Fruit fly (Drosophila melanogaster) whole organism, embryonic: ENCODE measurements around the gene Ctu2.

ENCODE experiments used
- Atf6 ChIP-seq: fragments of 200-800 bp; sonication (Bioruptor generic); IDR thresholded peaks from 2 replicates; pipeline ENCODE4 v1.3.6; 2022; ENCODE audit warnings: missing biosample characterization, missing genetic modification characterization
- Bdp1 ChIP-seq: fragments of 200-800 bp; sonication (Bioruptor generic); optimal IDR thresholded peaks from 3 replicates; lab custom pipeline; 2016; ENCODE audit warnings: missing biosample characterization, missing genetic modification characterization
- C15 ChIP-seq: fragments of 200-800 bp; sonication (Bioruptor generic); IDR thresholded peaks from 3 replicates; pipeline ENCODE4 v1.3.6; 2022; ENCODE audit warnings: missing biosample characterization, missing genetic modification characterization
- CG10654 ChIP-seq: fragments of 200-800 bp; sonication (Bioruptor generic); optimal IDR thresholded peaks from 2 replicates; lab custom pipeline; 2016; ENCODE audit warnings: missing biosample characterization, missing genetic modification characterization
- CG10959 ChIP-seq: fragments of 200-800 bp; sonication (Bioruptor generic); IDR thresholded peaks from 2 replicates; pipeline ENCODE4 v1.3.6; 2022; ENCODE audit warnings: missing biosample characterization, missing genetic modification characterization
- CG11247 ChIP-seq: fragments of 200-800 bp; sonication (Bioruptor generic); IDR thresholded peaks from 2 replicates; pipeline ENCODE4 v1.3.6; 2022; ENCODE audit warnings: missing biosample characterization, missing genetic modification characterization
- CG12219 ChIP-seq: fragments of 200-800 bp; sonication (Bioruptor generic); optimal IDR thresholded peaks from 3 replicates; lab custom pipeline; 2018; ENCODE audit warnings: missing biosample characterization, mild to moderate bottlenecking, missing genetic modification characterization
- CG13287 ChIP-seq: fragments of 200-800 bp; sonication (Bioruptor generic); IDR thresholded peaks from 2 replicates; pipeline ENCODE4 v1.3.6; 2022; ENCODE audit warnings: missing biosample characterization, missing genetic modification characterization; ENCODE audit not compliant: partially characterized antibody
- CG14050 ChIP-seq: fragments of 200-800 bp; sonication (Bioruptor generic); IDR thresholded peaks from 3 replicates; pipeline ENCODE4 v1.3.6; 2022; ENCODE audit warnings: missing biosample characterization, missing genetic modification characterization
- CG17802 ChIP-seq: fragments of 200-800 bp; sonication (Bioruptor generic); optimal IDR thresholded peaks from 2 replicates; lab custom pipeline; 2018; ENCODE audit warnings: missing biosample characterization, mild to moderate bottlenecking, missing genetic modification characterization, moderate library complexity
- CG18262 ChIP-seq: fragments of 200-800 bp; optimal IDR thresholded peaks from 3 replicates; lab custom pipeline; 2019; ENCODE audit warnings: missing biosample characterization, mild to moderate bottlenecking, missing genetic modification characterization, moderate library complexity
- CG2129 ChIP-seq: fragments of 200-800 bp; sonication (Bioruptor generic); IDR thresholded peaks from 2 replicates; pipeline ENCODE4 v1.3.6; 2022; ENCODE audit warnings: missing biosample characterization, missing genetic modification characterization; ENCODE audit not compliant: partially characterized antibody
- CG2202 ChIP-seq: fragments of 200-800 bp; sonication (Bioruptor generic); optimal IDR thresholded peaks from 2 replicates; lab custom pipeline; 2018; ENCODE audit warnings: missing biosample characterization, mild to moderate bottlenecking, missing genetic modification characterization
- CG3065 ChIP-seq: fragments of 200-800 bp; sonication (Bioruptor generic); optimal IDR thresholded peaks from 2 replicates; lab custom pipeline; 2016; ENCODE audit warnings: missing biosample characterization, missing genetic modification characterization
- CG31441 ChIP-seq: fragments of 200-800 bp; sonication (Bioruptor generic); IDR thresholded peaks from 2 replicates; pipeline ENCODE4 v1.3.6; 2022; ENCODE audit warnings: missing biosample characterization, missing genetic modification characterization
- CG33557 ChIP-seq: fragments of 200-800 bp; sonication (Bioruptor generic); optimal IDR thresholded peaks from 2 replicates; lab custom pipeline; 2019; ENCODE audit warnings: missing biosample characterization, mild to moderate bottlenecking, missing genetic modification characterization, moderate library complexity
- CG4328 ChIP-seq: fragments of 200-800 bp; sonication (Bioruptor generic); optimal IDR thresholded peaks from 3 replicates; lab custom pipeline; 2017; ENCODE audit warnings: missing biosample characterization, missing genetic modification reagents, missing genetic modification characterization
- CG4707 ChIP-seq: fragments of 200-800 bp; sonication (Bioruptor generic); optimal IDR thresholded peaks from 2 replicates; lab custom pipeline; 2018; ENCODE audit warnings: missing biosample characterization, mild to moderate bottlenecking, missing genetic modification characterization, moderate library complexity
- CG5953 ChIP-seq: fragments of 200-800 bp; sonication (Bioruptor generic); IDR thresholded peaks from 2 replicates; pipeline ENCODE4 v1.3.6; 2022; ENCODE audit warnings: missing biosample characterization, missing genetic modification characterization
- CG6175 ChIP-seq: fragments of 200-800 bp; sonication (Bioruptor generic); IDR thresholded peaks from 3 replicates; pipeline ENCODE4 v1.3.6; 2022; ENCODE audit warnings: missing biosample characterization, missing genetic modification characterization
- CG8478 ChIP-seq: fragments of >200 bp; optimal IDR thresholded peaks from 2 replicates; lab custom pipeline; 2018
- CG8924 ChIP-seq: fragments of 200-800 bp; optimal IDR thresholded peaks from 3 replicates; lab custom pipeline; 2019; ENCODE audit warnings: missing biosample characterization, mild to moderate bottlenecking, missing genetic modification characterization, moderate library complexity
- D19A ChIP-seq: fragments of 200-800 bp; optimal IDR thresholded peaks from 3 replicates; lab custom pipeline; 2019; ENCODE audit warnings: missing biosample characterization, mild to moderate bottlenecking, missing genetic modification characterization, moderate library complexity
- Fer1 ChIP-seq: fragments of 200-800 bp; sonication (Bioruptor generic); optimal IDR thresholded peaks from 2 replicates; lab custom pipeline; 2017; ENCODE audit warnings: missing biosample characterization, mild to moderate bottlenecking, missing genetic modification characterization
- GATAe ChIP-seq: fragments of 200-800 bp; sonication (Bioruptor generic); conservative IDR thresholded peaks from 2 replicates; pipeline ENCODE4 v1.3.6; 2022; ENCODE audit warnings: missing biosample characterization, missing genetic modification characterization
- HLH54F ChIP-seq: fragments of 200-800 bp; sonication (Bioruptor generic); optimal IDR thresholded peaks from 3 replicates; lab custom pipeline; 2016; ENCODE audit warnings: missing biosample characterization, missing genetic modification characterization
- Hr39 ChIP-seq: fragments of >200 bp; optimal IDR thresholded peaks from 2 replicates; lab custom pipeline; 2017
- Hr51 ChIP-seq, 2 experiments: fragments of 200-800 bp; sonication (Bioruptor generic); optimal IDR thresholded peaks; 2 replicates in 1 of 2; 3 replicates in 1 of 2; lab custom pipeline; 2016 to 2018; ENCODE audit warnings: missing biosample characterization in 2 of 2, missing genetic modification characterization in 2 of 2, mild to moderate bottlenecking in 1 of 2, moderate library complexity in 1 of 2
- NFAT ChIP-seq: fragments of 200-800 bp; sonication (Bioruptor generic); IDR thresholded peaks from 2 replicates; pipeline ENCODE4 v1.3.6; 2022; ENCODE audit warnings: missing biosample characterization, missing genetic modification characterization
- NK7.1 ChIP-seq: fragments of 200-800 bp; sonication (Bioruptor generic); optimal IDR thresholded peaks from 3 replicates; lab custom pipeline; 2016; ENCODE audit warnings: missing biosample characterization, missing genetic modification characterization
- Nf-YB ChIP-seq: fragments of 200-800 bp; sonication (Bioruptor generic); optimal IDR thresholded peaks from 3 replicates; lab custom pipeline; 2019; ENCODE audit warnings: missing biosample characterization, mild to moderate bottlenecking, missing genetic modification characterization, moderate library complexity
- Pdp1 ChIP-seq, 2 experiments: fragments of 200-800 bp; sonication (Bioruptor generic); optimal IDR thresholded peaks; 3 replicates each; lab custom pipeline; 2016; ENCODE audit warnings: missing biosample characterization in 2 of 2, missing genetic modification characterization in 2 of 2, mild to moderate bottlenecking in 1 of 2, moderate library complexity in 1 of 2
- Ptx1 ChIP-seq: fragments of 200-800 bp; sonication (Bioruptor generic); IDR thresholded peaks from 2 replicates; pipeline ENCODE4 v1.3.6; 2022; ENCODE audit warnings: missing biosample characterization, missing genetic modification characterization
- Rx ChIP-seq: fragments of 200-800 bp; sonication (Bioruptor generic); IDR thresholded peaks from 2 replicates; pipeline ENCODE4 v1.3.6; 2022; ENCODE audit warnings: missing biosample characterization, missing genetic modification characterization
- amos ChIP-seq: fragments of 200-800 bp; sonication (Bioruptor generic); IDR thresholded peaks from 2 replicates; pipeline ENCODE4 v1.3.6; 2022; ENCODE audit warnings: missing biosample characterization, missing genetic modification characterization; ENCODE audit not compliant: partially characterized antibody
- btn ChIP-seq: fragments of 200-800 bp; sonication (Bioruptor generic); optimal IDR thresholded peaks from 2 replicates; lab custom pipeline; 2016; ENCODE audit warnings: missing biosample characterization, missing genetic modification characterization
- caup ChIP-seq: fragments of 200-800 bp; sonication (Bioruptor generic); optimal IDR thresholded peaks from 3 replicates; lab custom pipeline; 2017; ENCODE audit warnings: missing biosample characterization, mild to moderate bottlenecking, missing genetic modification characterization, moderate library complexity; ENCODE audit not compliant: severe bottlenecking
- crp ChIP-seq, 2 experiments: fragments of 200-800 bp; sonication (Bioruptor generic); optimal IDR thresholded peaks; 2 replicates in 1 of 2; 3 replicates in 1 of 2; lab custom pipeline; 2017; ENCODE audit warnings: missing biosample characterization in 2 of 2, missing genetic modification characterization in 2 of 2, mild to moderate bottlenecking in 1 of 2, moderate library complexity in 1 of 2
- danr ChIP-seq: fragments of 200-800 bp; sonication (Bioruptor generic); IDR thresholded peaks from 2 replicates; pipeline ENCODE4 v1.3.6; 2022; ENCODE audit warnings: missing biosample characterization, missing genetic modification characterization
- grn ChIP-seq: fragments of 200-800 bp; sonication (Bioruptor generic); optimal IDR thresholded peaks from 3 replicates; lab custom pipeline; 2017; ENCODE audit warnings: missing biosample characterization, missing genetic modification characterization
- gro ChIP-seq: fragments of 200-800 bp; sonication (Bioruptor generic); optimal IDR thresholded peaks from 2 replicates; lab custom pipeline; 2016; ENCODE audit warnings: missing biosample characterization, missing genetic modification characterization
- gt ChIP-seq: fragments of 200-800 bp; sonication (Bioruptor generic); IDR thresholded peaks from 2 replicates; pipeline ENCODE4 v1.3.6; 2022; ENCODE audit warnings: missing biosample characterization, missing genetic modification characterization
- hbn ChIP-seq: fragments of 200-800 bp; sonication (Bioruptor generic); IDR thresholded peaks from 2 replicates; pipeline ENCODE4 v1.3.6; 2022; ENCODE audit warnings: missing biosample characterization, missing genetic modification characterization; ENCODE audit not compliant: partially characterized antibody
- insv ChIP-seq, 2 experiments: fragments of 200-800 bp; sonication (Bioruptor generic); optimal IDR thresholded peaks; 3 replicates each; lab custom pipeline; 2016 to 2018; ENCODE audit warnings: missing biosample characterization in 2 of 2, missing genetic modification characterization in 2 of 2
- kay ChIP-seq: fragments of 200-800 bp; sonication (Bioruptor generic); optimal IDR thresholded peaks from 2 replicates; lab custom pipeline; 2016; ENCODE audit warnings: missing biosample characterization, missing genetic modification characterization
- lab ChIP-seq: fragments of 200-800 bp; sonication (Bioruptor generic); optimal IDR thresholded peaks from 3 replicates; lab custom pipeline; 2017; ENCODE audit warnings: missing biosample characterization, missing genetic modification characterization, mild to moderate bottlenecking, moderate library complexity, missing genetic modification reagents
- otp ChIP-seq: fragments of 200-800 bp; sonication (Bioruptor generic); IDR thresholded peaks from 3 replicates; pipeline ENCODE4, ENCODE4 v1.3.6; 2022; ENCODE audit warnings: missing biosample characterization, missing genetic modification characterization
- row ChIP-seq: fragments of 200-800 bp; sonication (Bioruptor generic); IDR thresholded peaks from 3 replicates; pipeline ENCODE4 v1.3.6; 2022; ENCODE audit warnings: missing biosample characterization, missing genetic modification characterization
- salm ChIP-seq: fragments of 200-800 bp; sonication (Bioruptor generic); optimal IDR thresholded peaks from 2 replicates; lab custom pipeline; 2018; ENCODE audit warnings: missing biosample characterization, mild to moderate bottlenecking, missing genetic modification characterization
- slou ChIP-seq: fragments of 200-800 bp; sonication (Bioruptor generic); optimal IDR thresholded peaks from 3 replicates; lab custom pipeline; 2016; ENCODE audit warnings: missing biosample characterization, missing genetic modification characterization
- tgo ChIP-seq: fragments of 200-800 bp; sonication (Bioruptor generic); IDR thresholded peaks from 3 replicates; pipeline ENCODE4 v1.3.6; 2022; ENCODE audit warnings: missing biosample characterization, missing genetic modification characterization
- zen ChIP-seq: fragments of 200-800 bp; sonication (Bioruptor generic); optimal IDR thresholded peaks from 3 replicates; lab custom pipeline; 2018; ENCODE audit warnings: missing biosample characterization, mild to moderate bottlenecking, missing genetic modification characterization, moderate library complexity

The Ctu2 gene

DNA sequence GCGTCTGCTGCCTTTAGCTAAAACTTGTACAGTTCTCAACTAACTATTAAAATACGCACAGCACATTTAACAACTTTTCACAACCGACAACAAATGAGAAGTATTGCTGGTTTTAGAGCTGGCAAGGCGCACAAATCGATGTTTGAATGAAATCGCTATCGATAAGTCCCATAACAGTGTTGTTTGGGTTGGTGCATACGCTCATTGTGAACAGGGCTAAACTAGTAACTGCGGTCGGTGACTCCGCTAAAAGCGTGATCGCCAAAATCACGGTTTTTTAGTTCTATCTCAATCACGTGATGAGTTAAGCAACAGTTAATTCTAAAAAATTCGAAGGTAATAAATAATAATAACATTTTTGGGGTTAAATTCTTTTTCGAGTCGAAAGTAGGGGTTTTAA lies 39.7 kb downstream of the Ctu2 start, which contains the start of gene Top2 (continued):
- peak; percentile 92 for TF ChIP-seq CG13287 (GFP tag; lab: Robert Waterston, UW)
- peak in 1 of 2 experiments; percentile 53 for TF ChIP-seq insv (GFP tag; optimal IDR thresholded peaks at IDR 0.05; lab: Kevin White, UChicago)
- no peak for TF ChIP-seq danr (GFP tag; lab: Robert Waterston, UW)
- TF ChIP-seq row: peak; percentile 81
- no peak for TF ChIP-seq C15 (GFP tag; lab: Robert Waterston, UW)
- no peak for TF ChIP-seq CG8478 (lab: Kevin White, UChicago)
- TF ChIP-seq gt (GFP tag; lab: Robert Waterston, UW): no peak
- TF ChIP-seq grn (GFP tag; lab: Kevin White, UChicago): no peak
- peak; percentile 17 for TF ChIP-seq caup
- no peak for TF ChIP-seq CG12219 (GFP tag; lab: Kevin White, UChicago)
- TF ChIP-seq gro (GFP tag; lab: Kevin White, UChicago): peak; percentile 61
- TF ChIP-seq Nf-YB: peak; percentile 2
- peak; percentile 10 for TF ChIP-seq Bdp1
- TF ChIP-seq D19A (tag; lab: Kevin White, UChicago): peak; percentile 18
- TF ChIP-seq CG31441 (GFP tag; lab: Robert Waterston, UW): peak; percentile 99
- 0 out of 2 replicates have a peak, but pooled peaks have one; percentile 32 for TF ChIP-seq Ptx1
- TF ChIP-seq CG6175: no peak
- TF ChIP-seq NFAT (GFP tag; lab: Robert Waterston, UW): peak; percentile 55; the same call in 1 of the 2 replicates
- no peak for TF ChIP-seq CG11247 (GFP tag; lab: Robert Waterston, UW)
- TF ChIP-seq Pdp1 (GFP tag; optimal IDR thresholded peaks at IDR 0.05; lab: Kevin White, UChicago): peak; percentile 6 to 86
- TF ChIP-seq CG18262: no peak
- TF ChIP-seq CG14050 (GFP tag; lab: Robert Waterston, UW): no peak
- TF ChIP-seq CG10959 (GFP tag; lab: Robert Waterston, UW): no peak
- TF ChIP-seq Hr51 (GFP tag; optimal IDR thresholded peaks at IDR 0.05; lab: Kevin White, UChicago): peak in 1 of 2 experiments; percentile 48
- no peak for TF ChIP-seq salm (tag; lab: Kevin White, UChicago)
- no peak for TF ChIP-seq GATAe (GFP tag; lab: Robert Waterston, UW)
- peak; percentile 5 for TF ChIP-seq CG10654 (GFP tag; lab: Kevin White, UChicago)
- TF ChIP-seq Rx (GFP tag; lab: Robert Waterston, UW): no peak
- TF ChIP-seq Atf6 (GFP tag; lab: Robert Waterston, UW): no peak
- peak; percentile 63 for TF ChIP-seq CG2129 (GFP tag; lab: Robert Waterston, UW)
- no peak for TF ChIP-seq kay (GFP tag; lab: Kevin White, UChicago)
- no peak for TF ChIP-seq CG4328 (GFP tag; lab: Kevin White, UChicago)
- TF ChIP-seq CG3065: no peak
- TF ChIP-seq CG17802 (tag; lab: Kevin White, UChicago): peak; percentile 100
- no peak for TF ChIP-seq btn (GFP tag; lab: Kevin White, UChicago)
- no peak for TF ChIP-seq CG4707 (GFP tag; lab: Kevin White, UChicago)
- TF ChIP-seq CG33557: no peak
- TF ChIP-seq otp (GFP tag; lab: Robert Waterston, UW): no peak
- TF ChIP-seq HLH54F (GFP tag; lab: Kevin White, UChicago): peak; percentile 40
- TF ChIP-seq lab (GFP tag; lab: Kevin White, UChicago): no peak
- TF ChIP-seq crp (GFP tag; optimal IDR thresholded peaks at IDR 0.05; lab: Kevin White, UChicago): peak in 1 of 2 experiments; percentile 30
- TF ChIP-seq slou: peak; percentile 18
- TF ChIP-seq CG5953 (GFP tag; lab: Robert Waterston, UW): no peak
- peak; percentile 91 for TF ChIP-seq amos
- TF ChIP-seq Fer1: no peak
- no peak for TF ChIP-seq NK7.1 (GFP tag; lab: Kevin White, UChicago)
- no peak for TF ChIP-seq CG2202 (tag; lab: Kevin White, UChicago)
- peak; percentile 48 for TF ChIP-seq zen (tag; lab: Kevin White, UChicago)
- no peak for TF ChIP-seq Hr39
- TF ChIP-seq CG8924 (tag; lab: Kevin White, UChicago): peak; percentile 27
- peak; percentile 81 for TF ChIP-seq hbn (GFP tag; lab: Robert Waterston, UW)
- no peak for TF ChIP-seq tgo (GFP tag; lab: Robert Waterston, UW)
